Worm (Caenorhabditis elegans) whole organism, late embryonic: Measurements from ENCODE around the gene flp-4.

ENCODE experiments used
- F13H6.1 ChIP-seq: sonication (generic microtip); optimal IDR thresholded peaks from 2 replicates; lab custom pipeline; 2016; ENCODE audit warnings: missing genetic modification characterization, missing compliant biosample characterization
- K02D7.2 ChIP-seq: sonication (generic microtip); optimal IDR thresholded peaks from 2 replicates; lab custom pipeline; 2017; ENCODE audit warnings: mild to moderate bottlenecking, missing genetic modification characterization, missing compliant biosample characterization
- K09A11.1 ChIP-seq: sonication (generic microtip); optimal IDR thresholded peaks from 2 replicates; lab custom pipeline; 2017; ENCODE audit warnings: antibody characterized with exemption, mild to moderate bottlenecking, missing genetic modification characterization, missing compliant biosample characterization; ENCODE audit not compliant: insufficient read depth
- Y22D7AL.16 ChIP-seq: sonication (generic microtip); optimal IDR thresholded peaks from 2 replicates; lab custom pipeline; 2016; ENCODE audit warnings: missing genetic modification characterization, missing compliant biosample characterization
- ahr-1 ChIP-seq: sonication (generic microtip); optimal IDR thresholded peaks from 2 replicates; lab custom pipeline; 2016; ENCODE audit warnings: missing genetic modification characterization, missing compliant biosample characterization
- ceh-14 ChIP-seq: sonication (generic microtip); optimal IDR thresholded peaks from 2 replicates; lab custom pipeline; 2016; ENCODE audit warnings: missing genotype, missing genetic modification characterization, missing compliant biosample characterization
- ceh-18 ChIP-seq: sonication (generic microtip); optimal IDR thresholded peaks from 2 replicates; lab custom pipeline; 2016; ENCODE audit warnings: missing genetic modification characterization, missing compliant biosample characterization
- ceh-19 ChIP-seq: fragments of 200-800 bp; sonication (Bioruptor generic); optimal IDR thresholded peaks from 2 replicates; lab custom pipeline; 2018; ENCODE audit warnings: mild to moderate bottlenecking, missing genetic modification characterization, missing compliant biosample characterization
- ceh-2 ChIP-seq: sonication (generic microtip); optimal IDR thresholded peaks from 2 replicates; lab custom pipeline; 2016; ENCODE audit warnings: missing genotype, missing genetic modification characterization, missing compliant biosample characterization
- ceh-22 ChIP-seq: sonication (generic microtip); optimal IDR thresholded peaks from 2 replicates; lab custom pipeline; 2017; ENCODE audit warnings: missing biosample characterization, missing genetic modification characterization
- ceh-24 ChIP-seq: sonication (generic microtip); optimal IDR thresholded peaks from 2 replicates; lab custom pipeline; 2016; ENCODE audit warnings: mild to moderate bottlenecking, missing genetic modification characterization, missing compliant biosample characterization
- ceh-31 ChIP-seq: sonication (generic microtip); optimal IDR thresholded peaks from 2 replicates; lab custom pipeline; 2016; ENCODE audit warnings: missing genetic modification characterization, missing compliant biosample characterization
- ceh-6 ChIP-seq: fragments of 200-800 bp; sonication (Bioruptor generic); optimal IDR thresholded peaks from 2 replicates; lab custom pipeline; 2018; ENCODE audit warnings: mild to moderate bottlenecking, missing genetic modification characterization, missing compliant biosample characterization
- dmd-4 ChIP-seq: sonication (generic microtip); optimal IDR thresholded peaks from 2 replicates; lab custom pipeline; 2016; ENCODE audit warnings: borderline replicate concordance, missing genetic modification characterization, missing compliant biosample characterization
- dve-1 ChIP-seq: sonication (generic microtip); optimal IDR thresholded peaks from 2 replicates; lab custom pipeline; 2017; ENCODE audit warnings: antibody characterized with exemption, mild to moderate bottlenecking, missing genetic modification characterization, missing compliant biosample characterization
- elt-2 ChIP-seq: sonication (generic microtip); optimal IDR thresholded peaks from 2 replicates; lab custom pipeline; 2016; ENCODE audit warnings: missing genetic modification reagents, missing genetic modification characterization, missing compliant biosample characterization
- elt-4 ChIP-seq: sonication (generic microtip); optimal IDR thresholded peaks from 2 replicates; lab custom pipeline; 2016; ENCODE audit warnings: missing genetic modification characterization, missing compliant biosample characterization
- ets-4 ChIP-seq: sonication (generic microtip); optimal IDR thresholded peaks from 2 replicates; lab custom pipeline; 2016; ENCODE audit warnings: missing genetic modification characterization, missing compliant biosample characterization
- fax-1 ChIP-seq: sonication (generic microtip); optimal IDR thresholded peaks from 2 replicates; lab custom pipeline; 2016; ENCODE audit warnings: missing genotype, missing genetic modification characterization, missing compliant biosample characterization
- fkh-10 ChIP-seq: fragments of 150-350 bp; optimal IDR thresholded peaks from 2 replicates; lab custom pipeline; 2014; ENCODE audit warnings: missing biosample characterization, missing genetic modification reagents, missing genetic modification characterization
- hlh-15 ChIP-seq: sonication (generic microtip); optimal IDR thresholded peaks from 2 replicates; lab custom pipeline; 2016; ENCODE audit warnings: missing genetic modification characterization, missing compliant biosample characterization
- hlh-6 ChIP-seq: sonication (generic microtip); optimal IDR thresholded peaks from 2 replicates; lab custom pipeline; 2016; ENCODE audit warnings: missing genotype, missing genetic modification characterization, missing compliant biosample characterization
- hlh-8 ChIP-seq: sonication (generic microtip); optimal IDR thresholded peaks from 2 replicates; lab custom pipeline; 2016; ENCODE audit warnings: missing genotype, missing genetic modification characterization, missing compliant biosample characterization
- lim-6 ChIP-seq: sonication (generic microtip); optimal IDR thresholded peaks from 2 replicates; lab custom pipeline; 2016; ENCODE audit warnings: missing genetic modification characterization, missing compliant biosample characterization
- madf-2 ChIP-seq: sonication (generic microtip); optimal IDR thresholded peaks from 2 replicates; lab custom pipeline; 2017; ENCODE audit warnings: missing genetic modification characterization, missing compliant biosample characterization
- mec-3 ChIP-seq: sonication (generic microtip); optimal IDR thresholded peaks from 2 replicates; lab custom pipeline; 2016; ENCODE audit warnings: borderline replicate concordance, missing genetic modification characterization, missing compliant biosample characterization
- odd-2 ChIP-seq: sonication (generic microtip); optimal IDR thresholded peaks from 2 replicates; lab custom pipeline; 2017; ENCODE audit warnings: antibody characterized with exemption, mild to moderate bottlenecking, missing genetic modification characterization, missing compliant biosample characterization
- pax-1 ChIP-seq: fragments of 150-350 bp; optimal IDR thresholded peaks from 2 replicates; lab custom pipeline; 2014; ENCODE audit warnings: missing biosample characterization, missing genetic modification characterization
- pha-2 ChIP-seq: sonication (generic microtip); optimal IDR thresholded peaks from 2 replicates; lab custom pipeline; 2017; ENCODE audit warnings: mild to moderate bottlenecking, missing genetic modification characterization, missing compliant biosample characterization
- rnt-1 ChIP-seq: sonication (generic microtip); optimal IDR thresholded peaks from 2 replicates; lab custom pipeline; 2016; ENCODE audit warnings: missing genetic modification characterization, missing compliant biosample characterization
- sox-2 ChIP-seq: fragments of 200-800 bp; sonication (Bioruptor generic); IDR thresholded peaks from 2 replicates; pipeline ENCODE4 v1.3.6; 2022; ENCODE audit warnings: missing genetic modification reagents, missing genetic modification characterization, missing compliant biosample characterization
- sox-4 ChIP-seq: sonication (generic microtip); optimal IDR thresholded peaks from 2 replicates; lab custom pipeline; 2017; ENCODE audit warnings: mild to moderate bottlenecking, missing genetic modification characterization, inconsistent platforms, missing compliant biosample characterization
- tbx-2 ChIP-seq: sonication (generic microtip); optimal IDR thresholded peaks from 2 replicates; lab custom pipeline; 2016; ENCODE audit warnings: missing genetic modification characterization, missing compliant biosample characterization
- tbx-7 ChIP-seq: sonication (generic microtip); optimal IDR thresholded peaks from 2 replicates; lab custom pipeline; 2016; ENCODE audit warnings: missing genotype, missing genetic modification characterization, missing compliant biosample characterization
- unc-42 ChIP-seq: sonication (generic microtip); optimal IDR thresholded peaks from 2 replicates; lab custom pipeline; 2016; ENCODE audit warnings: missing genotype, missing genetic modification characterization, missing compliant biosample characterization
- unc-55 ChIP-seq: sonication (generic microtip); optimal IDR thresholded peaks from 2 replicates; lab custom pipeline; 2017; ENCODE audit warnings: missing biosample characterization, missing genetic modification reagents, missing genetic modification characterization
- unc-86 ChIP-seq: sonication (generic microtip); optimal IDR thresholded peaks from 2 replicates; lab custom pipeline; 2016; ENCODE audit warnings: missing genetic modification characterization, missing compliant biosample characterization
- ztf-16 ChIP-seq: sonication (generic microtip); optimal IDR thresholded peaks from 2 replicates; lab custom pipeline; 2017; ENCODE audit warnings: missing genetic modification characterization, missing compliant biosample characterization

Gene flp-4

DNA sequence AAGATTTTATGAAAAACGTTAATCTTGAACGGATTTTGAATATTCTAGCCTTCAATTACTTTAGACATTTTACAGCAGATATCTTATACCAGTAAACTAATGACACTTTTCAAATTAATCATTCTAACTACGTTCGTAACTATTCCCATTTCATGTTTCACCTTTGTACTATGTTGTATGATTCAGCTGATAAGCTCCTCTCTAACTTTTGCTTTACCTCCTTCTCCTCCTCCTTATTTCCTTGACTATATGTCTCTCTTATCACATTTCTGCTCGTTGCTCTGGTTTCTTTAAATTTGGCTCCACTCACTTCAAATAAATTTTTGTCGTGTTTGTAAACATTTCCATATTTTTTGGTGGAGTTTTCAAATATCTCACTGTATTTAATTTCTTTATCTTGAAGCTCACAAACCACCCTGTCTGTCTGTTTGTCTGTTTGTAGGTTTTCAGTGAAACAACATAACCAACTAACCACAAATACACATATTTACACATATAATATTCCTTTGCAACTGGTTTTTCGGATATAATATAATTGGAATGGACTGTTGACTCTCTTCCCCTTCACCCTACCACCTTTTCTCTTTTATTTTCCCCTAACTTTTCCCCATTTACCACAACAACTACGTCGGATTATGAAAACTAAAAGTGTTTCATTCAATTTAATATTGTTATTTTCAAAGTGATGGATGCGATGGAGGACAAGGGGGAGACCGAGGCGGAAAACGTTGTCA lies 45.7 kb downstream of the flp-4 start, which contains the start of gene lact-2:
Gene lact-2 (plus strand): TSS at position 684 of the 734 bp plus-strand sequence.
- TF ChIP-seq pha-2 (tag; lab: Kevin White, UChicago) (no peak), fkh-10 (GFP tag; lab: Kevin White, UChicago) (no peak), fax-1 (tag; lab: Kevin White, UChicago) (no peak), ceh-14 (tag; lab: Kevin White, UChicago) (no peak), mec-3 (no peak), unc-42 (no peak), ahr-1 (tag; lab: Kevin White, UChicago) (no peak), rnt-1 (no peak), ceh-6 (no peak), hlh-15 (tag; lab: Kevin White, UChicago) (no peak), ceh-18 (tag; lab: Kevin White, UChicago) (no peak), ets-4 (tag; lab: Kevin White, UChicago) (no peak), hlh-6 (tag; lab: Kevin White, UChicago) (no peak), tbx-2 (tag; lab: Kevin White, UChicago) (no peak), elt-4 (tag; lab: Kevin White, UChicago) (no peak), ceh-22 (tag; lab: Kevin White, UChicago) (no peak), tbx-7 (no peak), dve-1 (tag; lab: Kevin White, UChicago) (no peak), unc-55 (GFP tag; lab: Kevin White, UChicago) (no peak), unc-86 (tag; lab: Kevin White, UChicago) (no peak)

DNA sequence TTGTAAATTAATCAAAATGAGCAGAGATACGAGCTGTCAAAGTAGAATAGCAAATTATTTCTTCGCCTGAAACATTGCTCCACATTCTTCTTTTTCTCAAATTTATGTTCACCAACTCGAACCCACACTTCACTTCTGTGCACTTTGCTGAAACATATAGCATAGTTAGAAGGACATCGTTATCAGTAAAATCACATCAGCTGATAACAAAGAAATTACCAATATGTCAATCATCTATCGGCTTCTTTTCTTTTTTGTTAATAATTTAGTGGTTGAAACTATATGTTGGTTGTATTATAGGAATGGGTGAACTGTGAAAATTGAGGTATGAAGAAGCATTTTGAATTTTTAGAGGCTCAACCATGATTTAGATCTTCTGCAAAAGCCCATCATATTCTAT lies 46.6 kb downstream of the flp-4 start:
- TF ChIP-seq ceh-19 (GFP tag; lab: Kevin White, UChicago) (no peak), elt-2 (tag; lab: Kevin White, UChicago) (peak; percentile 74), F13H6.1 (no peak)

- TF ChIP-seq pha-2 (tag; lab: Kevin White, UChicago) (no peak), odd-2 (tag; lab: Kevin White, UChicago) (no peak), sox-4 (tag; lab: Kevin White, UChicago) (no peak), ets-4 (tag; lab: Kevin White, UChicago) (no peak), ceh-2 (tag; lab: Kevin White, UChicago) (no peak), ceh-24 (no peak), sox-2 (GFP tag; lab: Robert Waterston, UW) (no peak), dmd-4 (tag; lab: Kevin White, UChicago) (no peak), ceh-18 (tag; lab: Kevin White, UChicago) (no peak), pax-1 (tag; lab: Kevin White, UChicago) (no peak), Y22D7AL.16 (tag; lab: Kevin White, UChicago) (no peak), unc-86 (tag; lab: Kevin White, UChicago) (no peak), lim-6 (no peak), hlh-8 (tag; lab: Kevin White, UChicago) (no peak)
Observed at ce11 chrII:10098428-10098827, 49.8 kb downstream of the flp-4 start.

DNA sequence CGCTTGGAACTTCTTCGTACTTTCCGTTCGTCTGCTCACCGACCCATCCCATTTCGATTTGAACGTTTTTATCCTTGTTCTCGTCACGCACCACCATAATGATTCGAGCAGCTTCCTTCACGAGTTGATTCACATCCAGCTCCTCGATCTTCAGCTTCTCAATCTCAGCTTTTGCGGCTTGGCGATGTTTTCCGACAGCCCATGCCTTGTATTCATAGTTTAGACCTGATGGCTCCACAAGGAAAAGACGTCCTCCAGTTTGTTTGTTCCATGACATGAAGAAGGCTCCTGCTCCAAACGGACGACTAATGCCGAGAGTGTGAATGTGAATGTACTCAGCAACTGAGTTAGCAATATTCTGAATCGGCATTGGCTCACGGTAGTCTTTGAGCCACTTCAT lies 50.4 kb downstream of the flp-4 start:
- TF ChIP-seq pha-2 (tag; lab: Kevin White, UChicago) (no peak), K09A11.1 (tag; lab: Kevin White, UChicago) (no peak), ets-4 (tag; lab: Kevin White, UChicago) (no peak), ztf-16 (no peak), hlh-8 (tag; lab: Kevin White, UChicago) (no peak), K02D7.2 (tag; lab: Kevin White, UChicago) (no peak), madf-2 (tag; lab: Kevin White, UChicago) (no peak), tbx-7 (no peak), ceh-31 (tag; lab: Kevin White, UChicago) (no peak), F13H6.1 (no peak)
